Worm (Caenorhabditis elegans): ENCODE results near the gene efr-3.

- TF ChIP-seq ceh-24 (tag; optimal IDR thresholded peaks at IDR 0.05) (no peak), nfya-1 (tag; optimal IDR thresholded peaks at IDR 0.05) (no peak), pha-4 (tag; optimal IDR thresholded peaks at IDR 0.05) (no peak), ceh-22 (tag; optimal IDR thresholded peaks at IDR 0.05) (no peak), pros-1 (tag; optimal IDR thresholded peaks at IDR 0.05) (no peak), che-1 (tag; optimal IDR thresholded peaks at IDR 0.05) (no peak)
Measured at ce11 chrII:6335358-6335757, 14.4 kb upstream of the efr-3 start, which contains the start of gene C32D5.14.
